Fruit fly (Drosophila melanogaster) whole organism, embryonic: Measurements from ENCODE around the gene Ste12DOR.

Source experiments
- Abd-B ChIP-seq: fragments of 200-800 bp; sonication (Bioruptor generic); optimal IDR thresholded peaks from 2 replicates; lab custom pipeline; 2018; ENCODE audit warnings: missing biosample characterization, mild to moderate bottlenecking, missing genetic modification characterization, moderate library complexity
- CG11695 ChIP-seq: fragments of 200-800 bp; sonication (Bioruptor generic); IDR thresholded peaks from 3 replicates; pipeline ENCODE4 v1.3.6; 2022; ENCODE audit warnings: missing biosample characterization, missing genetic modification characterization
- CG17328 ChIP-seq: fragments of 200-800 bp; sonication (Bioruptor generic); IDR thresholded peaks from 2 replicates; pipeline ENCODE4 v1.3.6; 2022; ENCODE audit warnings: missing biosample characterization, missing genetic modification characterization
- CG18011 ChIP-seq: fragments of 200-800 bp; sonication (Bioruptor generic); optimal IDR thresholded peaks from 2 replicates; lab custom pipeline; 2017; ENCODE audit warnings: missing biosample characterization, missing genetic modification characterization, mild to moderate bottlenecking, moderate library complexity, missing genotype
- CG2129 ChIP-seq: fragments of 200-800 bp; sonication (Bioruptor generic); IDR thresholded peaks from 2 replicates; pipeline ENCODE4 v1.3.6; 2022; ENCODE audit warnings: missing biosample characterization, missing genetic modification characterization; ENCODE audit not compliant: partially characterized antibody
- CG3065 ChIP-seq: fragments of 200-800 bp; sonication (Bioruptor generic); optimal IDR thresholded peaks from 2 replicates; lab custom pipeline; 2016; ENCODE audit warnings: missing biosample characterization, missing genetic modification characterization
- CG32532 ChIP-seq: fragments of 200-800 bp; sonication (Bioruptor generic); IDR thresholded peaks from 2 replicates; pipeline ENCODE4 v1.3.6; 2022; ENCODE audit warnings: missing biosample characterization, missing genetic modification characterization
- CG33557 ChIP-seq: fragments of 200-800 bp; sonication (Bioruptor generic); optimal IDR thresholded peaks from 2 replicates; lab custom pipeline; 2019; ENCODE audit warnings: missing biosample characterization, mild to moderate bottlenecking, missing genetic modification characterization, moderate library complexity
- CG4282 ChIP-seq: fragments of 200-800 bp; sonication (Bioruptor generic); optimal IDR thresholded peaks from 2 replicates; lab custom pipeline; 2016; ENCODE audit warnings: missing biosample characterization, missing genetic modification characterization
- CG4730 ChIP-seq: fragments of 200-800 bp; sonication (Bioruptor generic); IDR thresholded peaks from 2 replicates; pipeline ENCODE4 v1.3.6; 2022; ENCODE audit warnings: missing biosample characterization, missing genetic modification characterization
- CG7556 ChIP-seq: fragments of 200-800 bp; sonication (Bioruptor generic); optimal IDR thresholded peaks from 2 replicates; lab custom pipeline; 2017; ENCODE audit warnings: missing biosample characterization, mild to moderate bottlenecking, missing genetic modification characterization
- CG7745 ChIP-seq: fragments of 200-800 bp; sonication (Bioruptor generic); optimal IDR thresholded peaks from 2 replicates; lab custom pipeline; 2018; ENCODE audit warnings: missing biosample characterization, mild to moderate bottlenecking, missing genetic modification characterization, moderate library complexity
- CG8944 ChIP-seq: fragments of 200-800 bp; sonication (Bioruptor generic); optimal IDR thresholded peaks from 3 replicates; lab custom pipeline; 2016; ENCODE audit warnings: missing biosample characterization, missing genetic modification characterization
- Camta ChIP-seq: fragments of 200-800 bp; sonication (Bioruptor generic); optimal IDR thresholded peaks from 2 replicates; lab custom pipeline; 2016; ENCODE audit warnings: missing biosample characterization, missing genetic modification characterization
- Deaf1 ChIP-seq: fragments of 200-800 bp; optimal IDR thresholded peaks from 3 replicates; lab custom pipeline; 2019; ENCODE audit warnings: missing biosample characterization, mild to moderate bottlenecking, missing genetic modification characterization, moderate library complexity
- Doc3 ChIP-seq: fragments of 200-800 bp; sonication (Bioruptor generic); IDR thresholded peaks from 3 replicates; pipeline ENCODE4 v1.3.6; 2022; ENCODE audit warnings: missing biosample characterization, missing genetic modification characterization; ENCODE audit not compliant: partially characterized antibody
- Gsc ChIP-seq: fragments of 200-800 bp; sonication (Bioruptor generic); IDR thresholded peaks from 2 replicates; pipeline ENCODE4 v1.3.6; 2022; ENCODE audit warnings: missing biosample characterization, missing genetic modification characterization
- H15 ChIP-seq: fragments of 200-800 bp; sonication (Bioruptor generic); IDR thresholded peaks from 3 replicates; pipeline ENCODE4 v1.3.6; 2022; ENCODE audit warnings: missing biosample characterization, missing genetic modification characterization
- Hr39 ChIP-seq: fragments of >200 bp; optimal IDR thresholded peaks from 2 replicates; lab custom pipeline; 2017
- Mrtf ChIP-seq: fragments of 200-800 bp; sonication (Bioruptor generic); IDR thresholded peaks from 3 replicates; pipeline ENCODE4 v1.3.6; 2022; ENCODE audit warnings: missing biosample characterization, missing genetic modification characterization
- Opbp ChIP-seq: fragments of 200-800 bp; sonication (Bioruptor generic); IDR thresholded peaks from 3 replicates; pipeline ENCODE4 v1.3.6; 2022; ENCODE audit warnings: missing biosample characterization, missing genetic modification characterization; ENCODE audit not compliant: partially characterized antibody
- Optix ChIP-seq: fragments of 200-800 bp; sonication (Bioruptor generic); IDR thresholded peaks from 3 replicates; pipeline ENCODE4 v1.3.6; 2022; ENCODE audit warnings: missing biosample characterization, missing genetic modification characterization
- Rx ChIP-seq: fragments of 200-800 bp; sonication (Bioruptor generic); IDR thresholded peaks from 2 replicates; pipeline ENCODE4 v1.3.6; 2022; ENCODE audit warnings: missing biosample characterization, missing genetic modification characterization
- Sox100B ChIP-seq: fragments of 200-800 bp; sonication (Bioruptor generic); optimal IDR thresholded peaks from 3 replicates; lab custom pipeline; 2018; ENCODE audit warnings: missing biosample characterization, mild to moderate bottlenecking, missing genetic modification characterization
- TFAM ChIP-seq: fragments of 200-800 bp; sonication (Bioruptor generic); optimal IDR thresholded peaks from 2 replicates; lab custom pipeline; 2017; ENCODE audit warnings: missing biosample characterization, missing genetic modification characterization, inconsistent platforms
- Vsx1 ChIP-seq: fragments of 200-800 bp; sonication (Bioruptor generic); optimal IDR thresholded peaks from 2 replicates; lab custom pipeline; 2017; ENCODE audit warnings: missing biosample characterization, mild to moderate bottlenecking, missing genetic modification characterization, missing genetic modification reagents
- bowl ChIP-seq: fragments of 200-800 bp; sonication (Bioruptor generic); IDR thresholded peaks from 2 replicates; pipeline ENCODE4 v1.3.6; 2022; ENCODE audit warnings: missing biosample characterization, missing genetic modification characterization
- cas ChIP-seq: fragments of 200-800 bp; sonication (Bioruptor generic); IDR thresholded peaks from 2 replicates; pipeline ENCODE4 v1.3.6; 2022; ENCODE audit warnings: missing biosample characterization, missing genetic modification characterization
- danr ChIP-seq: fragments of 200-800 bp; sonication (Bioruptor generic); IDR thresholded peaks from 2 replicates; pipeline ENCODE4 v1.3.6; 2022; ENCODE audit warnings: missing biosample characterization, missing genetic modification characterization
- fru ChIP-seq: fragments of >200 bp; optimal IDR thresholded peaks from 2 replicates; lab custom pipeline; 2017
- gsb ChIP-seq: fragments of 200-800 bp; sonication (Bioruptor generic); IDR thresholded peaks from 2 replicates; pipeline ENCODE4 v1.3.6; 2022; ENCODE audit warnings: missing biosample characterization, missing genetic modification characterization
- lola ChIP-seq, 3 experiments: fragments of >200 bp in 2 of 3; fragments of 200-800 bp in 1 of 3; sonication (Bioruptor generic) in 1 of 3; optimal IDR thresholded peaks; 2 replicates each; lab custom pipeline; 2017 to 2019; ENCODE audit warnings: missing biosample characterization in 3 of 3, missing genetic modification characterization in 3 of 3, mild to moderate bottlenecking in 1 of 3, moderate library complexity in 1 of 3
- lov ChIP-seq, 2 experiments: fragments of 200-800 bp in 1 of 2; fragments of >200 bp in 1 of 2; sonication (Bioruptor generic) in 1 of 2; IDR thresholded peaks in 1 of 2; optimal IDR thresholded peaks in 1 of 2; 2 replicates in 1 of 2; 3 replicates in 1 of 2; pipeline versions ENCODE4 v1.3.6 to Lab custom; 2017 to 2022; ENCODE audit warnings: missing biosample characterization in 1 of 2, missing genetic modification characterization in 1 of 2
- nau ChIP-seq: fragments of 200-800 bp; sonication (Bioruptor generic); optimal IDR thresholded peaks from 3 replicates; lab custom pipeline; 2017; ENCODE audit warnings: missing biosample characterization, mild to moderate bottlenecking, missing genetic modification characterization, missing genetic modification reagents
- prd ChIP-seq, 3 experiments: fragments of >200 bp in 2 of 3; fragments of 200-800 bp in 1 of 3; sonication (Bioruptor generic) in 1 of 3; optimal IDR thresholded peaks in 2 of 3; IDR thresholded peaks in 1 of 3; 2 replicates in 2 of 3; 3 replicates in 1 of 3; pipeline versions ENCODE4 v1.3.6 to Lab custom; 2017 to 2022; ENCODE audit warnings: missing biosample characterization in 1 of 3, missing genetic modification characterization in 1 of 3
- schlank ChIP-seq: fragments of 200-800 bp; sonication (Bioruptor generic); optimal IDR thresholded peaks from 2 replicates; lab custom pipeline; 2018; ENCODE audit warnings: missing biosample characterization, mild to moderate bottlenecking, missing genetic modification characterization
- sens ChIP-seq: fragments of 200-800 bp; sonication (Bioruptor generic); peaks from one replicate; lab custom pipeline; 2016; ENCODE audit warnings: missing biosample characterization, missing genetic modification characterization
- slou ChIP-seq: fragments of 200-800 bp; sonication (Bioruptor generic); optimal IDR thresholded peaks from 3 replicates; lab custom pipeline; 2016; ENCODE audit warnings: missing biosample characterization, missing genetic modification characterization
- sna ChIP-seq: fragments of 200-800 bp; sonication (Bioruptor generic); IDR thresholded peaks from 2 replicates; pipeline ENCODE4 v1.3.6; 2022; ENCODE audit warnings: missing biosample characterization, missing genetic modification characterization; ENCODE audit not compliant: partially characterized antibody
- sob ChIP-seq: fragments of 200-800 bp; sonication (Bioruptor generic); IDR thresholded peaks from 2 replicates; pipeline ENCODE4 v1.3.6; 2022; ENCODE audit warnings: missing biosample characterization, missing genetic modification characterization
- sqz ChIP-seq: fragments of 200-800 bp; sonication (Bioruptor generic); optimal IDR thresholded peaks from 3 replicates; lab custom pipeline; 2018; ENCODE audit warnings: missing biosample characterization, mild to moderate bottlenecking, missing genetic modification characterization
- ssp ChIP-seq: fragments of 200-800 bp; sonication (Bioruptor generic); IDR thresholded peaks from 2 replicates; pipeline ENCODE4 v1.3.6; 2022; ENCODE audit warnings: missing biosample characterization, missing genetic modification characterization
- stc ChIP-seq: fragments of 200-800 bp; sonication (Bioruptor generic); IDR thresholded peaks from 2 replicates; pipeline ENCODE4 v1.3.6; 2022; ENCODE audit warnings: missing biosample characterization, missing genetic modification characterization
- tna ChIP-seq: fragments of 200-800 bp; sonication (Bioruptor generic); IDR thresholded peaks from 2 replicates; pipeline ENCODE4 v1.3.6; 2022; ENCODE audit warnings: missing biosample characterization, missing genetic modification characterization; ENCODE audit not compliant: partially characterized antibody
- trem ChIP-seq: fragments of 200-800 bp; optimal IDR thresholded peaks from 3 replicates; lab custom pipeline; 2019; ENCODE audit warnings: missing biosample characterization, mild to moderate bottlenecking, missing genetic modification characterization, moderate library complexity
- tup ChIP-seq: fragments of 200-800 bp; sonication (Bioruptor generic); optimal IDR thresholded peaks from 2 replicates; lab custom pipeline; 2016; ENCODE audit warnings: missing biosample characterization, mild to moderate bottlenecking, missing genetic modification characterization, moderate library complexity
- twi ChIP-seq: fragments of 200-800 bp; optimal IDR thresholded peaks from 2 replicates; lab custom pipeline; 2019; ENCODE audit warnings: missing biosample characterization, mild to moderate bottlenecking, missing genetic modification characterization, moderate library complexity
- zen2 ChIP-seq: fragments of 200-800 bp; sonication (Bioruptor generic); IDR thresholded peaks from 3 replicates; pipeline ENCODE4 v1.3.6; 2022; ENCODE audit warnings: missing biosample characterization, missing genetic modification characterization; ENCODE audit not compliant: partially characterized antibody

Ste12DOR gene

dm6 chrX:13995977-13996723, 3.9 kb upstream of the Ste12DOR start, which contains the start of gene ben:
Gene ben, plus strand, starts transcription at chrX:13996345.
- TF ChIP-seq CG4730 (peak; percentile 66), Hr39 (no peak), CG2129 (GFP tag; lab: Robert Waterston, UW) (no peak), cas (GFP tag; lab: Robert Waterston, UW) (no peak), twi (tag; lab: Kevin White, UChicago) (peak; percentile 78), Doc3 (no peak), lov (optimal IDR thresholded peaks at IDR 0.05; lab: Kevin White, UChicago) (no peak), lov (GFP tag; IDR thresholded peaks at IDR 0.05; lab: Robert Waterston, UW) (0 out of 3 replicates have a peak, but pooled peaks have one; percentile 35), CG32532 (GFP tag; lab: Robert Waterston, UW) (peak; percentile 81), Opbp (GFP tag; lab: Robert Waterston, UW) (peak; percentile 33; the same call in 1 of the 3 replicates), nau (peak; percentile 21), sna (GFP tag; lab: Robert Waterston, UW) (no peak), ssp (GFP tag; lab: Robert Waterston, UW) (peak; percentile 74), Deaf1 (tag; lab: Kevin White, UChicago) (peak; percentile 57), H15 (peak; percentile 73; the same call in 1 of the 3 replicates), tna (GFP tag; lab: Robert Waterston, UW) (no peak), CG18011 (GFP tag; lab: Kevin White, UChicago) (peak; percentile 99), Sox100B (peak; percentile 66), slou (peak; percentile 73), trem (tag; lab: Kevin White, UChicago) (peak; percentile 69), TFAM (GFP tag; lab: Kevin White, UChicago) (no peak), CG7556 (GFP tag; lab: Kevin White, UChicago) (no peak), Camta (GFP tag; lab: Kevin White, UChicago) (peak; percentile 80), CG17328 (peak; percentile 66; the same call in 1 of the 2 replicates), schlank (tag; lab: Kevin White, UChicago) (peak; percentile 51), Vsx1 (GFP tag; lab: Kevin White, UChicago) (peak; percentile 51), lola (GFP tag; optimal IDR thresholded peaks at IDR 0.05; lab: Kevin White, UChicago) (peak in 2 of 3 experiments; percentile 27 to 84), CG7745 (tag; lab: Kevin White, UChicago) (no peak), gsb (GFP tag; lab: Robert Waterston, UW) (no peak), CG11695 (peak; percentile 75; the same call in 2 of the 3 replicates), CG33557 (GFP tag; lab: Kevin White, UChicago) (peak; percentile 75), prd (optimal IDR thresholded peaks at IDR 0.05; lab: Kevin White, UChicago) (no peak), prd (GFP tag; IDR thresholded peaks at IDR 0.05; lab: Robert Waterston, UW) (peak; percentile 91), Gsc (GFP tag; lab: Robert Waterston, UW) (no peak), fru (lab: Kevin White, UChicago) (no peak), Mrtf (peak; percentile 79; the same call in 2 of the 3 replicates), zen2 (GFP tag; lab: Robert Waterston, UW) (no peak), Optix (GFP tag; lab: Robert Waterston, UW) (peak; percentile 72), Rx (peak; percentile 57), danr (GFP tag; lab: Robert Waterston, UW) (peak; percentile 76), CG3065 (GFP tag; lab: Kevin White, UChicago) (peak; percentile 54), sob (GFP tag; lab: Robert Waterston, UW) (peak; percentile 83), CG4282 (GFP tag; lab: Kevin White, UChicago) (peak; percentile 67), CG8944 (peak; percentile 85), stc (GFP tag; lab: Robert Waterston, UW) (peak; percentile 31; the same call in 1 of the 2 replicates), bowl (no peak), sens (GFP tag; lab: Kevin White, UChicago) (peak; percentile 98), sqz (GFP tag; lab: Kevin White, UChicago) (peak; percentile 66), tup (peak; percentile 50), Abd-B (peak; percentile 90)
